Worm (Caenorhabditis elegans): Measurements from ENCODE around the gene emb-9.

DNA sequence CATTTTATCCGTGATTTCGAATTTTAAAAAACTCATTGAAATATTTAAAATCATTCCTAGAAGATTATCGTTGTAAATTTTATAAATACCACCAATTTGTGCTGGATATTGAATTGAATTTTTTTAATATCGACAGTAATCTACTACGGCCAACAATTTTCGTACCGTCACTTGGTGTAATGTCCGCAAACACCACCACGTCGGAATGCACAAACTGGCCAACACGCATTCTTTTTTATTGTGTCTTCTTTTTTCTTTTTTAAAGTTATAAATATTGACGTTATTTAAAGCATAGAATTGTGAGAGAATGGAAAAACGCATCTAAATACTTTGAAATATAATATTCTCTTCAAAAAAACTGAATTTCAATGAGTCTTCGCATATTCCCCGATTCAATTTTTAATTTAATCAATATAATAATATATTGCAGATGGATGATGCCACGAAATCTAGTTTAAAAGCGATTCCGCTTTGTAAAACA lies 13.1 kb downstream of the emb-9 start, which contains the start of gene ufc-1:
- TF ChIP-seq jun-1 (tag; optimal IDR thresholded peaks at IDR 0.05) (no peak), nhr-237 (tag; optimal IDR thresholded peaks at IDR 0.05) (no peak), ceh-82 (tag; optimal IDR thresholded peaks at IDR 0.05) (no peak), aha-1 (tag; optimal IDR thresholded peaks at IDR 0.05) (no peak)
